Worm (Caenorhabditis elegans): Measurements from ENCODE around the gene bre-3.

Gene bre-3

ce11 chrIII:9472464-9472863 lies 12.8 kb downstream of the bre-3 start:
- TF ChIP-seq Y95B8A.8 (GFP tag; IDR thresholded peaks at IDR 0.05) (no peak), nhr-80 (tag; optimal IDR thresholded peaks at IDR 0.05) (peak; percentile 76), snpc-1.3 (tag; optimal IDR thresholded peaks at IDR 0.05; ENCODE audit: insufficient read depth) (no peak), D2030.7 (GFP tag; IDR thresholded peaks at IDR 0.05) (no peak), cebp-2 (GFP tag; IDR thresholded peaks at IDR 0.05) (no peak)

- TF ChIP-seq unc-130 (GFP tag; optimal IDR thresholded peaks at IDR 0.05) (no peak), zim-3 (tag; optimal IDR thresholded peaks at IDR 0.05) (no peak), mcd-1 (GFP tag; IDR thresholded peaks at IDR 0.05) (no peak), B0035.1 (tag; optimal IDR thresholded peaks at IDR 0.05) (no peak), nfyb-1 (GFP tag; IDR thresholded peaks at IDR 0.05) (no peak), K11D2.4 (GFP tag; IDR thresholded peaks at IDR 0.05) (no peak), ceh-58 (GFP tag; IDR thresholded peaks at IDR 0.05) (no peak), hsf-1 (GFP tag; IDR thresholded peaks at IDR 0.05) (no peak), Y53F4B.3 (GFP tag; IDR thresholded peaks at IDR 0.05) (no peak), aptf-3 (GFP tag; IDR thresholded peaks at IDR 0.05) (no peak), F52B5.7 (tag; optimal IDR thresholded peaks at IDR 0.05) (no peak), madf-8 (GFP tag; conservative IDR thresholded peaks at IDR 0.05) (no peak)
Observed at ce11 chrIII:9471996-9472395, 13.3 kb downstream of the bre-3 start.

- TF ChIP-seq attf-6 (GFP tag; IDR thresholded peaks at IDR 0.05), result no peak
- TF ChIP-seq C17E4.6 (GFP tag; IDR thresholded peaks at IDR 0.05), result no peak
- no peak for TF ChIP-seq let-526 (GFP tag; IDR thresholded peaks at IDR 0.05)
- TF ChIP-seq Y53F4B.3 (GFP tag; IDR thresholded peaks at IDR 0.05), result no peak
- TF ChIP-seq nhr-179 (tag; optimal IDR thresholded peaks at IDR 0.05), result no peak
- TF ChIP-seq snpc-1.3 (tag; optimal IDR thresholded peaks at IDR 0.05; ENCODE audit: insufficient read depth), result no peak
- TF ChIP-seq lin-40 (tag; optimal IDR thresholded peaks at IDR 0.05), result no peak
- TF ChIP-seq D2030.7 (GFP tag; IDR thresholded peaks at IDR 0.05), result no peak
- TF ChIP-seq T26A5.8 (tag; optimal IDR thresholded peaks at IDR 0.05), result no peak
- TF ChIP-seq xnd-1 (tag; optimal IDR thresholded peaks at IDR 0.05), result no peak
- no peak for TF ChIP-seq F57C9.4 (tag; optimal IDR thresholded peaks at IDR 0.05)
- no peak for TF ChIP-seq hrde-1 (tag; optimal IDR thresholded peaks at IDR 0.05; ENCODE audit: borderline replicate concordance)
- TF ChIP-seq sdz-38 (tag; optimal IDR thresholded peaks at IDR 0.05), result no peak
- TF ChIP-seq pha-4 (tag; optimal IDR thresholded peaks at IDR 0.05), result no peak
- TF ChIP-seq ceh-100 (GFP tag; IDR thresholded peaks at IDR 0.05), result no peak
Observed at ce11 chrIII:9467857-9468256, 17.4 kb downstream of the bre-3 start, which contains the start of gene tag-342. tag-342 (plus strand) TSS chrIII:9468157.

- TF ChIP-seq die-1 (tag; optimal IDR thresholded peaks at IDR 0.05) (no peak), lsy-27 (tag; optimal IDR thresholded peaks at IDR 0.05; ENCODE audit: borderline replicate concordance, insufficient read depth) (no peak), Y53F4B.3 (GFP tag; IDR thresholded peaks at IDR 0.05) (no peak), mes-4 (tag; optimal IDR thresholded peaks at IDR 0.05) (no peak), fkh-3 (tag; optimal IDR thresholded peaks at IDR 0.05) (peak; percentile 37), K12H6.12 (tag; optimal IDR thresholded peaks at IDR 0.05) (no peak), F39B2.1 (GFP tag; IDR thresholded peaks at IDR 0.05) (no peak), Y67H2A.10 (GFP tag; conservative IDR thresholded peaks at IDR 0.05) (no peak), aptf-3 (GFP tag; IDR thresholded peaks at IDR 0.05) (no peak), nfya-2 (GFP tag; IDR thresholded peaks at IDR 0.05) (no peak), dpff-1 (tag; optimal IDR thresholded peaks at IDR 0.05) (no peak), chd-7 (tag; optimal IDR thresholded peaks at IDR 0.05) (no peak), ceh-58 (GFP tag; IDR thresholded peaks at IDR 0.05) (no peak), nhr-120 (GFP tag; IDR thresholded peaks at IDR 0.05) (no peak), ccch-3 (GFP tag; optimal IDR thresholded peaks at IDR 0.05) (no peak), D2030.7 (GFP tag; IDR thresholded peaks at IDR 0.05) (peak; percentile 27; the same call in 1 of the 2 replicates), lir-1 (GFP tag; conservative IDR thresholded peaks at IDR 0.05) (no peak), F55B11.4 (tag; optimal IDR thresholded peaks at IDR 0.05; ENCODE audit: borderline replicate concordance, insufficient read depth) (no peak), lsl-1 (GFP tag; optimal IDR thresholded peaks at IDR 0.05) (peak; percentile 44), F57C9.4 (tag; optimal IDR thresholded peaks at IDR 0.05) (no peak), lin-40 (tag; optimal IDR thresholded peaks at IDR 0.05) (peak; percentile 50), athp-1 (tag; optimal IDR thresholded peaks at IDR 0.05) (no peak)
Observed at ce11 chrIII:9467095-9467494, 18.2 kb downstream of the bre-3 start, which contains the start of gene baf-1. baf-1 (plus strand) TSS chrIII:9467464.
